Fruit fly (Drosophila melanogaster) whole organism, embryonic: ENCODE data around the gene CG43131.
A peak's percentile ranks its signal among the peaks of the same experiment; 100 is the strongest.

Experiments
- Atf-2 ChIP-seq: fragments of 200-800 bp; sonication (Bioruptor generic); optimal IDR thresholded peaks from 2 replicates; lab custom pipeline; 2016; ENCODE audit warnings: missing biosample characterization, missing genetic modification characterization
- CG10147 ChIP-seq: fragments of 200-800 bp; sonication (Bioruptor generic); optimal IDR thresholded peaks from 2 replicates; lab custom pipeline; 2019; ENCODE audit warnings: missing biosample characterization, mild to moderate bottlenecking, missing genetic modification characterization, moderate library complexity
- CG10366 ChIP-seq: fragments of 200-800 bp; sonication (Bioruptor generic); IDR thresholded peaks from 2 replicates; pipeline ENCODE4 v1.3.6; 2022; ENCODE audit warnings: missing biosample characterization, missing genetic modification characterization
- CG10543 ChIP-seq: fragments of 200-800 bp; sonication (Bioruptor generic); optimal IDR thresholded peaks from 3 replicates; lab custom pipeline; 2017; ENCODE audit warnings: missing biosample characterization, mild to moderate bottlenecking, missing genetic modification characterization, moderate library complexity
- CG10654 ChIP-seq: fragments of 200-800 bp; sonication (Bioruptor generic); optimal IDR thresholded peaks from 2 replicates; lab custom pipeline; 2016; ENCODE audit warnings: missing biosample characterization, missing genetic modification characterization
- CG11723 ChIP-seq: fragments of 200-800 bp; sonication (Bioruptor generic); optimal IDR thresholded peaks from 2 replicates; lab custom pipeline; 2017; ENCODE audit warnings: missing biosample characterization, mild to moderate bottlenecking, missing genetic modification characterization
- CG13894 ChIP-seq: fragments of 200-800 bp; sonication (Bioruptor generic); optimal IDR thresholded peaks from 3 replicates; lab custom pipeline; 2018; ENCODE audit warnings: missing biosample characterization, mild to moderate bottlenecking, missing genetic modification characterization, moderate library complexity
- CG15011 ChIP-seq: fragments of 200-800 bp; sonication (Bioruptor generic); optimal IDR thresholded peaks from 3 replicates; lab custom pipeline; 2018; ENCODE audit warnings: missing biosample characterization, mild to moderate bottlenecking, missing genetic modification characterization
- CG15269 ChIP-seq: fragments of 200-800 bp; sonication (Bioruptor generic); optimal IDR thresholded peaks from 2 replicates; lab custom pipeline; 2018; ENCODE audit warnings: missing biosample characterization, mild to moderate bottlenecking, missing genetic modification characterization, moderate library complexity
- CG17186 ChIP-seq: fragments of 200-800 bp; sonication (Bioruptor generic); optimal IDR thresholded peaks from 3 replicates; lab custom pipeline; 2017; ENCODE audit warnings: missing biosample characterization, missing genetic modification reagents, missing genetic modification characterization
- CG17829 ChIP-seq: fragments of 200-800 bp; optimal IDR thresholded peaks from 2 replicates; lab custom pipeline; 2019; ENCODE audit warnings: missing biosample characterization, mild to moderate bottlenecking, missing genetic modification characterization, moderate library complexity
- CG18476 ChIP-seq: fragments of 200-800 bp; sonication (Bioruptor generic); optimal IDR thresholded peaks from 2 replicates; lab custom pipeline; 2016; ENCODE audit warnings: missing biosample characterization, mild to moderate bottlenecking, missing genetic modification characterization
- CG18619 ChIP-seq: fragments of 200-800 bp; sonication (Bioruptor generic); optimal IDR thresholded peaks from 3 replicates; lab custom pipeline; 2017; ENCODE audit warnings: missing biosample characterization, mild to moderate bottlenecking, missing genetic modification characterization
- CG18764 ChIP-seq: fragments of 200-800 bp; sonication (Bioruptor generic); optimal IDR thresholded peaks from 3 replicates; lab custom pipeline; 2016; ENCODE audit warnings: missing biosample characterization, missing genetic modification characterization
- CG2712 ChIP-seq: fragments of 200-800 bp; optimal IDR thresholded peaks from 3 replicates; lab custom pipeline; 2019; ENCODE audit warnings: missing biosample characterization, mild to moderate bottlenecking, missing genetic modification characterization, moderate library complexity
- CG3847 ChIP-seq: fragments of 200-800 bp; sonication (Bioruptor generic); IDR thresholded peaks from 2 replicates; pipeline ENCODE4 v1.3.6; 2022; ENCODE audit warnings: missing biosample characterization, missing genetic modification characterization
- CG6175 ChIP-seq: fragments of 200-800 bp; sonication (Bioruptor generic); IDR thresholded peaks from 3 replicates; pipeline ENCODE4 v1.3.6; 2022; ENCODE audit warnings: missing biosample characterization, missing genetic modification characterization
- CG6791 ChIP-seq: fragments of 200-800 bp; sonication (Bioruptor generic); IDR thresholded peaks from 3 replicates; pipeline ENCODE4 v1.3.6; 2022; ENCODE audit warnings: missing biosample characterization, missing genetic modification characterization; ENCODE audit not compliant: partially characterized antibody
- CG7928 ChIP-seq: fragments of 200-800 bp; sonication (Bioruptor generic); optimal IDR thresholded peaks from 2 replicates; lab custom pipeline; 2017; ENCODE audit warnings: missing biosample characterization, mild to moderate bottlenecking, missing genetic modification characterization
- CG8924 ChIP-seq: fragments of 200-800 bp; optimal IDR thresholded peaks from 3 replicates; lab custom pipeline; 2019; ENCODE audit warnings: missing biosample characterization, mild to moderate bottlenecking, missing genetic modification characterization, moderate library complexity
- CG8944 ChIP-seq: fragments of 200-800 bp; sonication (Bioruptor generic); optimal IDR thresholded peaks from 3 replicates; lab custom pipeline; 2016; ENCODE audit warnings: missing biosample characterization, missing genetic modification characterization
- CG9727 ChIP-seq: fragments of 200-800 bp; sonication (Bioruptor generic); optimal IDR thresholded peaks from 3 replicates; lab custom pipeline; 2017; ENCODE audit warnings: missing biosample characterization, mild to moderate bottlenecking, missing genetic modification characterization
- Deaf1 ChIP-seq: fragments of 200-800 bp; optimal IDR thresholded peaks from 3 replicates; lab custom pipeline; 2019; ENCODE audit warnings: missing biosample characterization, mild to moderate bottlenecking, missing genetic modification characterization, moderate library complexity
- Doc2 ChIP-seq: fragments of 200-800 bp; sonication (Bioruptor generic); IDR thresholded peaks from 2 replicates; pipeline ENCODE4 v1.3.6; 2022; ENCODE audit warnings: missing biosample characterization, missing genetic modification characterization
- Ets97D ChIP-seq: fragments of 200-800 bp; sonication (Bioruptor generic); optimal IDR thresholded peaks from 3 replicates; lab custom pipeline; 2016; ENCODE audit warnings: missing biosample characterization, missing genetic modification characterization
- Mad ChIP-seq: fragments of 200-800 bp; sonication (Bioruptor generic); optimal IDR thresholded peaks from 2 replicates; lab custom pipeline; 2016; ENCODE audit warnings: missing biosample characterization, missing genetic modification characterization
- Neu2 ChIP-seq: fragments of 200-800 bp; sonication (Bioruptor generic); optimal IDR thresholded peaks from 3 replicates; lab custom pipeline; 2016; ENCODE audit warnings: missing biosample characterization, missing genetic modification characterization, borderline replicate concordance
- Poxn ChIP-seq: fragments of 200-800 bp; sonication (Bioruptor generic); IDR thresholded peaks from 2 replicates; pipeline ENCODE4 v1.3.6; 2022; ENCODE audit warnings: missing biosample characterization, missing genetic modification characterization
- Scr ChIP-seq: fragments of 200-800 bp; sonication (Bioruptor generic); IDR thresholded peaks from 2 replicates; pipeline ENCODE4 v1.3.6; 2022; ENCODE audit warnings: missing biosample characterization, missing genetic modification characterization; ENCODE audit not compliant: partially characterized antibody
- aop ChIP-seq: fragments of 200-800 bp; sonication (Bioruptor generic); IDR thresholded peaks from 2 replicates; pipeline ENCODE4 v1.3.6; 2022; ENCODE audit warnings: missing biosample characterization, missing genetic modification characterization
- ato ChIP-seq: fragments of 200-800 bp; sonication (Bioruptor generic); IDR thresholded peaks from 2 replicates; pipeline ENCODE4 v1.3.6; 2022; ENCODE audit warnings: missing biosample characterization, missing genetic modification characterization; ENCODE audit not compliant: partially characterized antibody
- bab2 ChIP-seq: fragments of 200-800 bp; sonication (Bioruptor generic); optimal IDR thresholded peaks from 2 replicates; lab custom pipeline; 2016; ENCODE audit warnings: missing biosample characterization, missing genetic modification characterization
- bigmax ChIP-seq: fragments of 200-800 bp; sonication (Bioruptor generic); optimal IDR thresholded peaks from 2 replicates; lab custom pipeline; 2018; ENCODE audit warnings: missing biosample characterization, mild to moderate bottlenecking, missing genetic modification characterization
- bowl ChIP-seq: fragments of 200-800 bp; sonication (Bioruptor generic); IDR thresholded peaks from 2 replicates; pipeline ENCODE4 v1.3.6; 2022; ENCODE audit warnings: missing biosample characterization, missing genetic modification characterization
- chn ChIP-seq: fragments of 200-800 bp; sonication (Bioruptor generic); optimal IDR thresholded peaks from 2 replicates; lab custom pipeline; 2016; ENCODE audit warnings: missing biosample characterization, missing genetic modification characterization
- exex ChIP-seq: fragments of 200-800 bp; sonication (Bioruptor generic); optimal IDR thresholded peaks from 4 replicates; lab custom pipeline; 2018; ENCODE audit warnings: missing biosample characterization, mild to moderate bottlenecking, missing genetic modification characterization, moderate library complexity
- fd102C ChIP-seq: fragments of 200-800 bp; sonication (Bioruptor generic); optimal IDR thresholded peaks from 2 replicates; lab custom pipeline; 2018; ENCODE audit warnings: missing biosample characterization, mild to moderate bottlenecking, missing genetic modification characterization, moderate library complexity
- gcm2 ChIP-seq: fragments of 200-800 bp; sonication (Bioruptor generic); optimal IDR thresholded peaks from 2 replicates; lab custom pipeline; 2016; ENCODE audit warnings: missing biosample characterization, missing genetic modification characterization
- gro ChIP-seq: fragments of 200-800 bp; sonication (Bioruptor generic); optimal IDR thresholded peaks from 2 replicates; lab custom pipeline; 2016; ENCODE audit warnings: missing biosample characterization, missing genetic modification characterization
- gt ChIP-seq: fragments of 200-800 bp; sonication (Bioruptor generic); IDR thresholded peaks from 2 replicates; pipeline ENCODE4 v1.3.6; 2022; ENCODE audit warnings: missing biosample characterization, missing genetic modification characterization
- ken ChIP-seq: fragments of 200-800 bp; sonication (Bioruptor generic); IDR thresholded peaks from 3 replicates; pipeline ENCODE4 v1.3.6; 2022; ENCODE audit warnings: missing biosample characterization, missing genetic modification characterization
- lmd ChIP-seq: fragments of 200-800 bp; sonication (Bioruptor generic); IDR thresholded peaks from 2 replicates; pipeline ENCODE4 v1.3.6; 2022; ENCODE audit warnings: missing biosample characterization, missing genetic modification characterization
- lola ChIP-seq, 3 experiments: fragments of >200 bp in 2 of 3; fragments of 200-800 bp in 1 of 3; sonication (Bioruptor generic) in 1 of 3; optimal IDR thresholded peaks; 2 replicates each; lab custom pipeline; 2017 to 2019; ENCODE audit warnings: missing biosample characterization in 3 of 3, missing genetic modification characterization in 3 of 3, mild to moderate bottlenecking in 1 of 3, moderate library complexity in 1 of 3
- nom ChIP-seq: fragments of 200-800 bp; sonication (Bioruptor generic); optimal IDR thresholded peaks from 2 replicates; lab custom pipeline; 2017; ENCODE audit warnings: missing biosample characterization, missing genetic modification characterization, mild to moderate bottlenecking, moderate library complexity, missing genetic modification reagents
- pan ChIP-seq, 4 experiments: fragments of >200 bp in 3 of 4; fragments of 200-800 bp in 1 of 4; sonication (Bioruptor generic) in 1 of 4; optimal IDR thresholded peaks in 3 of 4; IDR thresholded peaks in 1 of 4; 2 replicates each; pipeline versions ENCODE4 v1.3.6 to Lab custom; 2017 to 2022; ENCODE audit warnings: missing biosample characterization in 2 of 4, missing genetic modification characterization in 2 of 4, mixed read lengths in 1 of 4
- pita ChIP-seq: fragments of 200-800 bp; sonication (Bioruptor generic); optimal IDR thresholded peaks from 2 replicates; lab custom pipeline; 2017; ENCODE audit warnings: missing biosample characterization, mild to moderate bottlenecking, missing genetic modification characterization
- sob ChIP-seq: fragments of 200-800 bp; sonication (Bioruptor generic); IDR thresholded peaks from 2 replicates; pipeline ENCODE4 v1.3.6; 2022; ENCODE audit warnings: missing biosample characterization, missing genetic modification characterization
- tio ChIP-seq: fragments of 200-800 bp; sonication (Bioruptor generic); optimal IDR thresholded peaks from 2 replicates; lab custom pipeline; 2017; ENCODE audit warnings: missing biosample characterization, missing genetic modification characterization, inconsistent platforms
- unpg ChIP-seq: fragments of 200-800 bp; sonication (Bioruptor generic); optimal IDR thresholded peaks from 3 replicates; lab custom pipeline; 2018; ENCODE audit warnings: missing biosample characterization, mild to moderate bottlenecking, missing genetic modification characterization, moderate library complexity
- z ChIP-seq: fragments of 200-800 bp; sonication (Bioruptor generic); IDR thresholded peaks from 3 replicates; pipeline ENCODE4 v1.3.6; 2022; ENCODE audit warnings: missing biosample characterization, missing genetic modification characterization
- zfh1 ChIP-seq: fragments of 200-800 bp; sonication (Bioruptor generic); IDR thresholded peaks from 3 replicates; pipeline ENCODE4 v1.3.6; 2022; ENCODE audit warnings: missing biosample characterization, missing genetic modification characterization

Gene CG43131

DNA sequence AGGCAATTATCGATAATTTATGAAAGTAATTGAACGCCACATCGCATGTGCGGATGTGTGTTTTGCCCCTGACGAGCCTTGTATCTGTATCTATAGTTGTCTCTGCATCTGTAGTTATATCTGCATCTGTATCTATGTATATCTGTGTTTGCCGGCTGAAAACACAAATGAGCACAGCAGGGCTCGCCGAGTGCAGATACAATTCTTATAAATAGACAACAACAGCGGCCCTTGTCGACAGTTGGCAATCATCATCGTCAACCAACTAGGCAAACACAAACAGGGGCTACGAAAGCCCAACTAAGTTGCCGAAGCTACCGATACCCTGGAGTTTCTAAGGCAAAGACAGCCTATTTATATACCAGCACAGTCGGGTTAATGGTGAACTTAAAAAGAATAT, 2.1 kb downstream of the CG43131 start (continued):
- TF ChIP-seq gcm2 (GFP tag; lab: Kevin White, UChicago): no peak
- no peak for TF ChIP-seq CG10147
- TF ChIP-seq gro (GFP tag; lab: Kevin White, UChicago): no peak
- TF ChIP-seq Atf-2: no peak
- peak in 1 of 3 experiments; percentile 3 for TF ChIP-seq lola (GFP tag; optimal IDR thresholded peaks at IDR 0.05; lab: Kevin White, UChicago)
- TF ChIP-seq pita (GFP tag; lab: Kevin White, UChicago): no peak
- TF ChIP-seq CG11723: peak; percentile 10
- no peak for TF ChIP-seq CG7928 (GFP tag; lab: Kevin White, UChicago)
- TF ChIP-seq fd102C (GFP tag; lab: Kevin White, UChicago): peak; percentile 13
- TF ChIP-seq exex (tag; lab: Kevin White, UChicago): no peak
- TF ChIP-seq Neu2 (GFP tag; lab: Kevin White, UChicago): no peak
- TF ChIP-seq Deaf1 (tag; lab: Kevin White, UChicago): no peak
- no peak for TF ChIP-seq aop
- TF ChIP-seq CG9727 (GFP tag; lab: Kevin White, UChicago): no peak
- no peak for TF ChIP-seq CG15269
- TF ChIP-seq CG10654 (GFP tag; lab: Kevin White, UChicago): no peak
- TF ChIP-seq CG8944: no peak
- TF ChIP-seq ato (GFP tag; lab: Robert Waterston, UW): no peak
- TF ChIP-seq ken: no peak
- no peak for TF ChIP-seq CG18476
- TF ChIP-seq CG3847: no peak
- TF ChIP-seq zfh1: peak; percentile 36; the same call in 1 of the 3 replicates
- no peak for TF ChIP-seq sob
- TF ChIP-seq CG17186 (GFP tag; lab: Kevin White, UChicago): no peak
- no peak for TF ChIP-seq CG8924 (tag; lab: Kevin White, UChicago)
- TF ChIP-seq tio: no peak
- no peak for TF ChIP-seq unpg (GFP tag; lab: Kevin White, UChicago)
- no peak for TF ChIP-seq CG6175 (GFP tag; lab: Robert Waterston, UW)
- TF ChIP-seq CG2712 (tag; lab: Kevin White, UChicago): no peak
- no peak for TF ChIP-seq bab2
- TF ChIP-seq chn: no peak
- TF ChIP-seq bigmax (GFP tag; lab: Kevin White, UChicago): no peak
- TF ChIP-seq Mad (GFP tag; lab: Kevin White, UChicago): no peak
- no peak for TF ChIP-seq CG17829 (tag; lab: Kevin White, UChicago)
- no peak for TF ChIP-seq gt (GFP tag; lab: Robert Waterston, UW)
- no peak for TF ChIP-seq pan (optimal IDR thresholded peaks at IDR 0.05; lab: Kevin White, UChicago)
- TF ChIP-seq pan (GFP tag; optimal IDR thresholded peaks at IDR 0.05 in 1 of 2, IDR thresholded peaks at IDR 0.05 in 1 of 2): no peak
- TF ChIP-seq bowl (GFP tag; lab: Robert Waterston, UW): no peak
- no peak for TF ChIP-seq CG6791 (GFP tag; lab: Robert Waterston, UW)
- no peak for TF ChIP-seq CG18619 (GFP tag; lab: Kevin White, UChicago)
- TF ChIP-seq z (GFP tag; lab: Robert Waterston, UW): 0 out of 3 replicates have a peak, but pooled peaks have one; percentile 26
- TF ChIP-seq nom (GFP tag; lab: Kevin White, UChicago): no peak
- TF ChIP-seq CG10366 (GFP tag; lab: Robert Waterston, UW): no peak
- no peak for TF ChIP-seq Doc2 (GFP tag; lab: Robert Waterston, UW)
- no peak for TF ChIP-seq Poxn (GFP tag; lab: Robert Waterston, UW)
- no peak for TF ChIP-seq CG18764
- TF ChIP-seq CG10543 (GFP tag; lab: Kevin White, UChicago): peak; percentile 11
- no peak for TF ChIP-seq CG13894 (tag; lab: Kevin White, UChicago)
- TF ChIP-seq lmd (GFP tag; lab: Robert Waterston, UW): no peak
- TF ChIP-seq Ets97D: no peak
- no peak for TF ChIP-seq CG15011
- no peak for TF ChIP-seq Scr (GFP tag; lab: Robert Waterston, UW)
